Worm (Caenorhabditis elegans) whole organism, L2 larva: Measurements from ENCODE around the gene grp-1.

Experiments
- ZK546.5 ChIP-seq: sonication (generic microtip); optimal IDR thresholded peaks from 2 replicates; lab custom pipeline; 2017; ENCODE audit warnings: missing biosample characterization, missing genetic modification characterization
- aly-2 ChIP-seq: fragments of 150-350 bp; optimal IDR thresholded peaks from 2 replicates; lab custom pipeline; 2014; ENCODE audit warnings: missing biosample characterization, missing genetic modification characterization
- ama-1 ChIP-seq: fragments of 150-350 bp; optimal IDR thresholded peaks from 2 replicates; lab custom pipeline; 2018; ENCODE audit warnings: inconsistent platforms
- blmp-1 ChIP-seq: sonication (generic microtip); optimal IDR thresholded peaks from 2 replicates; lab custom pipeline; 2017; ENCODE audit warnings: missing genetic modification characterization, mild to moderate bottlenecking, missing compliant biosample characterization, antibody characterized with exemption, moderate library complexity; ENCODE audit not compliant: insufficient read depth
- crh-2 ChIP-seq: sonication (generic microtip); optimal IDR thresholded peaks from 2 replicates; lab custom pipeline; 2017; ENCODE audit warnings: missing biosample characterization, missing genetic modification characterization
- elt-3 ChIP-seq: sonication (generic microtip); optimal IDR thresholded peaks from 2 replicates; lab custom pipeline; 2017; ENCODE audit warnings: missing biosample characterization, missing genetic modification characterization
- lsy-2 ChIP-seq, 2 experiments: fragments of 150-350 bp in 1 of 2; sonication (generic microtip) in 1 of 2; optimal IDR thresholded peaks; 2 replicates each; lab custom pipeline; 2014 to 2017; ENCODE audit warnings: missing biosample characterization in 2 of 2, missing genetic modification characterization in 2 of 2
- snpc-4 ChIP-seq: fragments of 150-350 bp; optimal IDR thresholded peaks from 2 replicates; lab custom pipeline; 2014; ENCODE audit warnings: missing biosample characterization, missing genetic modification characterization
- unc-55 ChIP-seq: fragments of 150-350 bp; sonication (generic microtip); optimal IDR thresholded peaks from 3 replicates; lab custom pipeline; 2014; ENCODE audit warnings: missing biosample characterization, missing genetic modification reagents, missing genetic modification characterization
- unc-62 ChIP-seq: fragments of 150-350 bp; optimal IDR thresholded peaks from 2 replicates; lab custom pipeline; 2014; ENCODE audit warnings: missing biosample characterization, missing genetic modification reagents, missing genetic modification characterization

- no peak for TF ChIP-seq aly-2 (tag; lab: Kevin White, UChicago)
- no peak for TF ChIP-seq crh-2
- TF ChIP-seq lsy-2 (tag; optimal IDR thresholded peaks at IDR 0.05; lab: Kevin White, UChicago), result no peak
- no peak for TF ChIP-seq snpc-4 (tag; lab: Kevin White, UChicago)
- no peak for TF ChIP-seq unc-55
- TF ChIP-seq elt-3 (tag; lab: Kevin White, UChicago), result no peak
- no peak for TF ChIP-seq unc-62
- TF ChIP-seq ama-1 (lab: Kevin White, UChicago), result no peak
- no peak for TF ChIP-seq ZK546.5 (tag; lab: Kevin White, UChicago)
- no peak for TF ChIP-seq blmp-1 (tag; lab: Kevin White, UChicago)
Measured at ce11 chrIII:8037941-8038340, 47.6 kb upstream of the grp-1 start, which contains the start of gene dpf-6.
